Comparison of ENCODE assay signal across 1 fruit fly cellular context in the genomic region with DNA sequence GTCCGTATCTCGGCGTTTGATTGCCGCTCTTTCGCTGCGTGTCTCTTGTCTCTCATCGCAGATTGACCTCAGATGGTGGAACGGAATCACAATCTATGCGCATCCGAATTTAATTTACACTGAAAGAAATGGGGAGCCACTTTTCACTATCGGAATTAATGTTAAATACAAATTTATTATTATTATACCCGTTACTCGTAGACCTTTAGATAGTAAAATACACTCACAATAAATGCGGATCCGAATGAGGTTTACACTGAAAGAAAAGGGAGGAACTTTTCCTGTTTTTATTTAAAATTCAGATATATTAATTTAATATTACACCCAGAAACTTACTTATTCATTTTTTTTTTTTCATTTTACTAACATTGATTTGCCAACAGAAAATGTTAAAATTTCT.
A peak's percentile ranks its signal among the peaks of the same experiment; 100 is the strongest.
TF ChIP-seq lines count a peak whose summit lies in the region.

No protein-coding gene starts in this region.

TF ChIP-seq in whole organism, embryonic, 481 proteins besides CTCF, POLR2A, EP300 and RAD21 (continued from another document):
- TF ChIP-seq dpn (GFP tag; optimal IDR thresholded peaks at IDR 0.05; lab: Kevin White, UChicago) (peak in 1 of 2 experiments; percentile 38), CG14710 (tag; optimal IDR thresholded peaks at IDR 0.05; lab: Kevin White, UChicago) (no peak), CG43689 (GFP tag; IDR thresholded peaks at IDR 0.05; lab: Robert Waterston, UW) (no peak), CG17328 (GFP tag; IDR thresholded peaks at IDR 0.05; lab: Robert Waterston, UW) (peak; percentile 44; the same call in 1 of the 2 replicates), Mes4 (GFP tag; optimal IDR thresholded peaks at IDR 0.05; lab: Kevin White, UChicago) (no peak), CG32767 (GFP tag; IDR thresholded peaks at IDR 0.05; lab: Robert Waterston, UW) (peak; percentile 46; the same call in 1 of the 2 replicates), Atf-2 (GFP tag; optimal IDR thresholded peaks at IDR 0.05; lab: Kevin White, UChicago) (no peak), CG4404 (GFP tag; IDR thresholded peaks at IDR 0.05; lab: Robert Waterston, UW) (no peak), CG3065 (GFP tag; optimal IDR thresholded peaks at IDR 0.05; lab: Kevin White, UChicago) (no peak), CG10321 (GFP tag; IDR thresholded peaks at IDR 0.05; lab: Robert Waterston, UW) (0 out of 2 replicates have a peak, but pooled peaks have one; percentile 9), CG13894 (tag; optimal IDR thresholded peaks at IDR 0.05; lab: Kevin White, UChicago) (no peak), vvl (GFP tag; IDR thresholded peaks at IDR 0.05; lab: Robert Waterston, UW) (peak; percentile 40; the same call in 1 of the 2 replicates), CG4424 (GFP tag; optimal IDR thresholded peaks at IDR 0.05; lab: Kevin White, UChicago) (peak; percentile 38), CG14441 (GFP tag; IDR thresholded peaks at IDR 0.05; lab: Robert Waterston, UW) (peak; percentile 33; the same call in 1 of the 2 replicates), prd (optimal IDR thresholded peaks at IDR 0.05; lab: Kevin White, UChicago) (no peak), prd (GFP tag; IDR thresholded peaks at IDR 0.05; lab: Robert Waterston, UW) (peak; percentile 38; the same call in 1 of the 3 replicates), CG9437 (GFP tag; optimal IDR thresholded peaks at IDR 0.05; lab: Kevin White, UChicago) (peak; percentile 25), Oli (tag; optimal IDR thresholded peaks at IDR 0.05; lab: Kevin White, UChicago) (peak; percentile 61), CG4360 (GFP tag; IDR thresholded peaks at IDR 0.05; lab: Robert Waterston, UW) (no peak), Rfx (GFP tag; IDR thresholded peaks at IDR 0.05; lab: Robert Waterston, UW) (peak; percentile 38; the same call in 1 of the 2 replicates), unpg (GFP tag; optimal IDR thresholded peaks at IDR 0.05; lab: Kevin White, UChicago) (peak; percentile 59), tup (GFP tag; optimal IDR thresholded peaks at IDR 0.05; lab: Kevin White, UChicago) (no peak), dan (GFP tag; IDR thresholded peaks at IDR 0.05; lab: Robert Waterston, UW) (no peak), CG15269 (tag; optimal IDR thresholded peaks at IDR 0.05; lab: Kevin White, UChicago) (peak; percentile 67), CG7839 (tag; optimal IDR thresholded peaks at IDR 0.05; lab: Kevin White, UChicago) (peak; percentile 39), cwo (GFP tag; optimal IDR thresholded peaks at IDR 0.05; lab: Kevin White, UChicago) (no peak), CG30403 (GFP tag; optimal IDR thresholded peaks at IDR 0.05; lab: Kevin White, UChicago) (peak; percentile 48), sim (GFP tag; IDR thresholded peaks at IDR 0.05; lab: Robert Waterston, UW) (no peak), fd3F (GFP tag; optimal IDR thresholded peaks at IDR 0.05; lab: Kevin White, UChicago) (peak; percentile 36), Rx (GFP tag; IDR thresholded peaks at IDR 0.05; lab: Robert Waterston, UW) (no peak), tin (GFP tag; optimal IDR thresholded peaks at IDR 0.05; lab: Kevin White, UChicago) (peak; percentile 10), sisA (GFP tag; IDR thresholded peaks at IDR 0.05; lab: Robert Waterston, UW) (peak; percentile 15; the same call in 1 of the 2 replicates), CG10209 (GFP tag; optimal IDR thresholded peaks at IDR 0.05; lab: Kevin White, UChicago) (peak; percentile 23), Ptx1 (GFP tag; IDR thresholded peaks at IDR 0.05; lab: Robert Waterston, UW) (0 out of 2 replicates have a peak, but pooled peaks have one; percentile 43), CG10462 (GFP tag; optimal IDR thresholded peaks at IDR 0.05; lab: Kevin White, UChicago) (no peak), B-H1 (GFP tag; IDR thresholded peaks at IDR 0.05; lab: Robert Waterston, UW) (0 out of 3 replicates have a peak, but pooled peaks have one; percentile 16), CG13775 (GFP tag; optimal IDR thresholded peaks at IDR 0.05; lab: Kevin White, UChicago) (peak; percentile 11), lab (GFP tag; optimal IDR thresholded peaks at IDR 0.05; lab: Kevin White, UChicago) (peak; percentile 19), so (GFP tag; IDR thresholded peaks at IDR 0.05; lab: Robert Waterston, UW) (peak; percentile 58; the same call in 2 of the 3 replicates), CG34422 (GFP tag; IDR thresholded peaks at IDR 0.05; lab: Robert Waterston, UW) (peak; percentile 50; the same call in 1 of the 3 replicates), Gug (GFP tag; IDR thresholded peaks at IDR 0.05; lab: Robert Waterston, UW) (0 out of 4 replicates have a peak, but pooled peaks have one; percentile 13), tgo (GFP tag; IDR thresholded peaks at IDR 0.05; lab: Robert Waterston, UW) (peak; percentile 43; the same call in 1 of the 3 replicates), CG7357 (GFP tag; IDR thresholded peaks at IDR 0.05; lab: Robert Waterston, UW) (0 out of 3 replicates have a peak, but pooled peaks have one; percentile 21), CG32772 (GFP tag; IDR thresholded peaks at IDR 0.05; lab: Robert Waterston, UW) (0 out of 2 replicates have a peak, but pooled peaks have one; percentile 25), seq (GFP tag; IDR thresholded peaks at IDR 0.05; lab: Robert Waterston, UW) (peak; percentile 73), Sox102F (GFP tag; optimal IDR thresholded peaks at IDR 0.05; lab: Kevin White, UChicago) (peak; percentile 31), CG6689 (GFP tag; IDR thresholded peaks at IDR 0.05; lab: Robert Waterston, UW) (no peak), esg (GFP tag; conservative IDR thresholded peaks at IDR 0.05; lab: Robert Waterston, UW) (peak; percentile 64; the same call in 1 of the 2 replicates), sens (GFP tag; lab: Kevin White, UChicago) (no peak), Jarid2 (GFP tag; optimal IDR thresholded peaks at IDR 0.05; lab: Kevin White, UChicago) (no peak), dati (GFP tag; IDR thresholded peaks at IDR 0.05; lab: Robert Waterston, UW) (no peak), dmrt99B (tag; optimal IDR thresholded peaks at IDR 0.05; lab: Kevin White, UChicago) (peak; percentile 43), CG11696 (GFP tag; IDR thresholded peaks at IDR 0.05; lab: Robert Waterston, UW) (peak; percentile 44; the same call in 1 of the 2 replicates), az2 (GFP tag; optimal IDR thresholded peaks at IDR 0.05; lab: Kevin White, UChicago) (peak; percentile 31), ind (GFP tag; optimal IDR thresholded peaks at IDR 0.05; lab: Kevin White, UChicago) (peak; percentile 23), Chrac-16 (GFP tag; optimal IDR thresholded peaks at IDR 0.05; lab: Kevin White, UChicago) (peak; percentile 9), H15 (GFP tag; IDR thresholded peaks at IDR 0.05; lab: Robert Waterston, UW) (peak; percentile 53; the same call in 1 of the 3 replicates), tap (tag; optimal IDR thresholded peaks at IDR 0.05; lab: Kevin White, UChicago) (peak; percentile 5), CG12659 (GFP tag; optimal IDR thresholded peaks at IDR 0.05; lab: Kevin White, UChicago) (peak; percentile 19), br (optimal IDR thresholded peaks at IDR 0.05; lab: Kevin White, UChicago) (no peak), Hr3 (GFP tag; optimal IDR thresholded peaks at IDR 0.05; lab: Kevin White, UChicago) (peak; percentile 24), Blimp-1 (GFP tag; optimal IDR thresholded peaks at IDR 0.05; lab: Kevin White, UChicago) (peak; percentile 22), Asciz (GFP tag; optimal IDR thresholded peaks at IDR 0.05; lab: Kevin White, UChicago) (no peak), her (GFP tag; optimal IDR thresholded peaks at IDR 0.05; lab: Kevin White, UChicago) (no peak), jigr1 (GFP tag; IDR thresholded peaks at IDR 0.05; lab: Robert Waterston, UW) (no peak), Hr51 (GFP tag; optimal IDR thresholded peaks at IDR 0.05; lab: Kevin White, UChicago) (peak in 1 of 2 experiments; percentile 69), Nf-YA (GFP tag; IDR thresholded peaks at IDR 0.05; lab: Robert Waterston, UW) (0 out of 2 replicates have a peak, but pooled peaks have one; percentile 20), dysf (GFP tag; IDR thresholded peaks at IDR 0.05; lab: Robert Waterston, UW) (peak; percentile 61; the same call in 2 of the 3 replicates), onecut (GFP tag; IDR thresholded peaks at IDR 0.05; lab: Robert Waterston, UW) (0 out of 2 replicates have a peak, but pooled peaks have one; percentile 7), CG13424 (tag; optimal IDR thresholded peaks at IDR 0.05; lab: Kevin White, UChicago) (peak; percentile 41), CG11093 (GFP tag; IDR thresholded peaks at IDR 0.05; lab: Robert Waterston, UW) (no peak), gt (GFP tag; IDR thresholded peaks at IDR 0.05; lab: Robert Waterston, UW) (no peak), CG8944 (GFP tag; optimal IDR thresholded peaks at IDR 0.05; lab: Kevin White, UChicago) (no peak), CG4730 (GFP tag; IDR thresholded peaks at IDR 0.05; lab: Robert Waterston, UW) (peak; percentile 50; the same call in 1 of the 2 replicates), ro (GFP tag; IDR thresholded peaks at IDR 0.05; lab: Robert Waterston, UW) (no peak), sqz (GFP tag; optimal IDR thresholded peaks at IDR 0.05; lab: Kevin White, UChicago) (no peak), gem (tag; optimal IDR thresholded peaks at IDR 0.05; lab: Kevin White, UChicago) (peak; percentile 65), CG5245 (GFP tag; optimal IDR thresholded peaks at IDR 0.05; lab: Kevin White, UChicago) (no peak), pfk (GFP tag; optimal IDR thresholded peaks at IDR 0.05; lab: Kevin White, UChicago) (no peak), bab2 (GFP tag; optimal IDR thresholded peaks at IDR 0.05; lab: Kevin White, UChicago) (no peak), twi (tag; optimal IDR thresholded peaks at IDR 0.05; lab: Kevin White, UChicago) (no peak), CG11695 (GFP tag; IDR thresholded peaks at IDR 0.05; lab: Robert Waterston, UW) (0 out of 3 replicates have a peak, but pooled peaks have one; percentile 27), Elba2 (GFP tag; optimal IDR thresholded peaks at IDR 0.05; lab: Kevin White, UChicago) (no peak), Meics (GFP tag; optimal IDR thresholded peaks at IDR 0.05; lab: Kevin White, UChicago) (peak; percentile 39), pan (optimal IDR thresholded peaks at IDR 0.05; lab: Kevin White, UChicago) (no peak), pan (GFP tag; optimal IDR thresholded peaks at IDR 0.05 in 1 of 2, IDR thresholded peaks at IDR 0.05 in 1 of 2) (peak in 1 of 2 experiments; percentile 37), Dip3 (GFP tag; optimal IDR thresholded peaks at IDR 0.05; lab: Kevin White, UChicago) (no peak), vnd (GFP tag; IDR thresholded peaks at IDR 0.05; lab: Robert Waterston, UW; ENCODE audit: partially characterized antibody) (no peak), CoRest (tag; optimal IDR thresholded peaks at IDR 0.05; lab: Kevin White, UChicago) (peak; percentile 20), tio (GFP tag; optimal IDR thresholded peaks at IDR 0.05; lab: Kevin White, UChicago) (peak; percentile 5), CG13296 (GFP tag; optimal IDR thresholded peaks at IDR 0.05; lab: Kevin White, UChicago) (peak; percentile 39), en (GFP tag; optimal IDR thresholded peaks at IDR 0.05; lab: Kevin White, UChicago) (no peak), jumu (GFP tag; optimal IDR thresholded peaks at IDR 0.05; lab: Kevin White, UChicago) (no peak), ranshi (GFP tag; IDR thresholded peaks at IDR 0.05; lab: Robert Waterston, UW) (0 out of 2 replicates have a peak, but pooled peaks have one; percentile 28), ap (GFP tag; IDR thresholded peaks at IDR 0.05; lab: Robert Waterston, UW) (peak; percentile 65)
